Fruit fly (Drosophila melanogaster) whole organism, prepupa: ENCODE results near the gene nsl1.

Experiments
- Gug ChIP-seq: fragments of 200-800 bp; sonication (Bioruptor generic); IDR thresholded peaks from 2 replicates; pipeline ENCODE4 v1.3.6; 2022; ENCODE audit warnings: missing biosample characterization, missing genetic modification characterization
- OdsH ChIP-seq: fragments of 200-800 bp; sonication (Bioruptor generic); optimal IDR thresholded peaks from 3 replicates; lab custom pipeline; 2016; ENCODE audit warnings: missing biosample characterization, missing genetic modification characterization
- pdm3 ChIP-seq: fragments of 200-800 bp; sonication (Bioruptor generic); optimal IDR thresholded peaks from 3 replicates; lab custom pipeline; 2016; ENCODE audit warnings: missing biosample characterization, missing genetic modification characterization
- salr ChIP-seq, 2 experiments: fragments of 200-800 bp; sonication (Bioruptor generic); optimal IDR thresholded peaks; 3 replicates each; lab custom pipeline; 2016 to 2018; ENCODE audit warnings: missing biosample characterization in 2 of 2, missing genetic modification characterization in 2 of 2, mild to moderate bottlenecking in 1 of 2
- ss ChIP-seq, 2 experiments: fragments of 200-800 bp; sonication (Bioruptor generic); optimal IDR thresholded peaks; 2 replicates in 1 of 2; 3 replicates in 1 of 2; lab custom pipeline; 2017 to 2018; ENCODE audit warnings: mild to moderate bottlenecking in 2 of 2, missing biosample characterization in 2 of 2, missing genetic modification characterization in 2 of 2, moderate library complexity in 1 of 2

dm6 chr3R:15833332-15833731 is 39.8 kb downstream of the nsl1 start, which contains the start of gene CG43318:
- TF ChIP-seq pdm3 (GFP tag; lab: Kevin White, UChicago) (no peak), OdsH (GFP tag; lab: Kevin White, UChicago) (no peak), salr (GFP tag; optimal IDR thresholded peaks at IDR 0.05; lab: Kevin White, UChicago) (no peak), Gug (GFP tag; lab: Robert Waterston, UW) (no peak), ss (GFP tag; optimal IDR thresholded peaks at IDR 0.05; lab: Kevin White, UChicago) (no peak)
